Fruit fly (Drosophila melanogaster) whole organism: ENCODE data around the gene CG44303.

ENCODE experiments used
- CG8478 ChIP-seq: fragments of >200 bp; optimal IDR thresholded peaks from 2 replicates; lab custom pipeline; 2018; ENCODE audit warnings: inconsistent platforms
- pan ChIP-seq: fragments of >200 bp; optimal IDR thresholded peaks from 2 replicates; lab custom pipeline; 2017
- psq ChIP-seq: fragments of >200 bp; optimal IDR thresholded peaks from 2 replicates; lab custom pipeline; 2017
- usp ChIP-seq: fragments of >200 bp; optimal IDR thresholded peaks from 2 replicates; lab custom pipeline; 2017; ENCODE audit warnings: missing biosample characterization, missing genetic modification characterization, mixed read lengths

dm6 chrX:6679502-6679810 is 7.8 kb downstream of the CG44303 start:
- TF ChIP-seq psq (lab: Kevin White, UChicago) (no peak), pan (lab: Kevin White, UChicago) (no peak), CG8478 (lab: Kevin White, UChicago) (no peak), usp (GFP tag; lab: Kevin White, UChicago) (no peak)
